Worm (Caenorhabditis elegans) whole organism, young adult: ENCODE results near the gene R05A10.6.

ENCODE experiments used
- B0261.1 ChIP-seq: sonication (generic microtip); optimal IDR thresholded peaks from 2 replicates; lab custom pipeline; 2016; ENCODE audit warnings: mild to moderate bottlenecking, missing genetic modification characterization, moderate library complexity, missing compliant biosample characterization
- F23B12.7 ChIP-seq: sonication (generic microtip); optimal IDR thresholded peaks from 2 replicates; lab custom pipeline; 2017; ENCODE audit warnings: missing genetic modification characterization, mild to moderate bottlenecking, missing compliant biosample characterization, antibody characterized with exemption, moderate library complexity; ENCODE audit not compliant: insufficient read depth
- F39B2.1 ChIP-seq: fragments of 200-800 bp; sonication (Bioruptor generic); IDR thresholded peaks from 2 replicates; pipeline ENCODE4 v1.3.6; 2022; ENCODE audit warnings: missing genetic modification reagents, missing genetic modification characterization, missing compliant biosample characterization
- F55B11.4 ChIP-seq: sonication (generic microtip); optimal IDR thresholded peaks from 2 replicates; lab custom pipeline; 2016; ENCODE audit warnings: missing compliant biosample characterization, missing genetic modification characterization, borderline replicate concordance; ENCODE audit not compliant: insufficient read depth
- F57A8.1 ChIP-seq: fragments of 200-800 bp; sonication (Bioruptor generic); optimal IDR thresholded peaks from 2 replicates; lab custom pipeline; 2018; ENCODE audit warnings: mild to moderate bottlenecking, missing genetic modification characterization, moderate library complexity, missing compliant biosample characterization
- F57C9.4 ChIP-seq: sonication (generic microtip); optimal IDR thresholded peaks from 2 replicates; lab custom pipeline; 2017; ENCODE audit warnings: mild to moderate bottlenecking, missing genetic modification characterization, missing compliant biosample characterization
- K12H6.12 ChIP-seq: fragments of 200-800 bp; sonication (Bioruptor generic); optimal IDR thresholded peaks from 2 replicates; lab custom pipeline; 2018; ENCODE audit warnings: mild to moderate bottlenecking, missing genetic modification characterization, missing compliant biosample characterization
- T07F8.4 ChIP-seq: sonication (generic microtip); optimal IDR thresholded peaks from 2 replicates; lab custom pipeline; 2016; ENCODE audit warnings: mild to moderate bottlenecking, missing genetic modification characterization, moderate library complexity, missing compliant biosample characterization
- Y53F4B.3 ChIP-seq: fragments of 200-800 bp; sonication (Bioruptor generic); IDR thresholded peaks from 2 replicates; pipeline ENCODE4 v1.3.6; 2022; ENCODE audit warnings: missing genetic modification reagents, missing genetic modification characterization, missing compliant biosample characterization
- Y56A3A.18 ChIP-seq: fragments of 200-800 bp; sonication (Bioruptor generic); IDR thresholded peaks from 2 replicates; pipeline ENCODE4 v1.3.6; 2022; ENCODE audit warnings: missing genetic modification reagents, missing genetic modification characterization, missing compliant biosample characterization
- Y95B8A.8 ChIP-seq: fragments of 200-800 bp; sonication (Bioruptor generic); IDR thresholded peaks from 2 replicates; pipeline ENCODE4 v1.3.6; 2022; ENCODE audit warnings: missing genetic modification reagents, missing genetic modification characterization, missing compliant biosample characterization
- ZK185.1 ChIP-seq: sonication (generic microtip); optimal IDR thresholded peaks from 2 replicates; lab custom pipeline; 2016; ENCODE audit warnings: mild to moderate bottlenecking, missing genetic modification characterization, missing compliant biosample characterization; ENCODE audit not compliant: poor library complexity, severe bottlenecking
- ama-1 ChIP-seq, 3 experiments: fragments of 150-350 bp in 1 of 3; sonication (generic microtip) in 2 of 3; optimal IDR thresholded peaks; 2 replicates each; lab custom pipeline; 2014 to 2018; ENCODE audit warnings: missing biosample characterization in 2 of 3, missing genetic modification characterization in 2 of 3, missing genetic modification reagents in 2 of 3
- aptf-3 ChIP-seq: fragments of 200-800 bp; sonication (Bioruptor generic); IDR thresholded peaks from 2 replicates; pipeline ENCODE4 v1.3.6; 2022; ENCODE audit warnings: missing genetic modification characterization, missing compliant biosample characterization
- athp-1 ChIP-seq: sonication (generic microtip); optimal IDR thresholded peaks from 2 replicates; lab custom pipeline; 2017; ENCODE audit warnings: mild to moderate bottlenecking, missing genetic modification characterization, missing compliant biosample characterization
- attf-5 ChIP-seq: fragments of 200-800 bp; sonication (Bioruptor generic); optimal IDR thresholded peaks from 2 replicates; lab custom pipeline; 2018; ENCODE audit warnings: mild to moderate bottlenecking, missing genetic modification characterization, missing compliant biosample characterization
- ccch-3 ChIP-seq: fragments of 200-800 bp; sonication (Bioruptor generic); optimal IDR thresholded peaks from 2 replicates; lab custom pipeline; 2018; ENCODE audit warnings: mild to moderate bottlenecking, missing genetic modification characterization, missing compliant biosample characterization
- cebp-1 ChIP-seq, 2 experiments: fragments of 200-800 bp in 1 of 2; sonication (Bioruptor generic) in 1 of 2; sonication (generic microtip) in 1 of 2; IDR thresholded peaks in 1 of 2; optimal IDR thresholded peaks in 1 of 2; 2 replicates each; pipeline versions ENCODE4 v1.3.6 to Lab custom; 2017 to 2022; ENCODE audit warnings: missing compliant biosample characterization in 2 of 2, missing genetic modification characterization in 2 of 2, mild to moderate bottlenecking in 1 of 2, missing genetic modification reagents in 1 of 2, moderate library complexity in 1 of 2
- ceh-100 ChIP-seq: fragments of 200-800 bp; sonication (Bioruptor generic); IDR thresholded peaks from 2 replicates; pipeline ENCODE4 v1.3.6; 2022; ENCODE audit warnings: missing genetic modification reagents, missing genetic modification characterization, missing compliant biosample characterization
- ceh-27 ChIP-seq: fragments of 200-800 bp; sonication (Bioruptor generic); optimal IDR thresholded peaks from 2 replicates; lab custom pipeline; 2018; ENCODE audit warnings: mild to moderate bottlenecking, missing genetic modification characterization, moderate library complexity, missing compliant biosample characterization
- ceh-40 ChIP-seq: fragments of 200-800 bp; sonication (Bioruptor generic); IDR thresholded peaks from 2 replicates; pipeline ENCODE4 v1.3.6; 2022; ENCODE audit warnings: missing genetic modification characterization, missing compliant biosample characterization
- egl-18 ChIP-seq: fragments of 200-800 bp; sonication (Bioruptor generic); IDR thresholded peaks from 2 replicates; pipeline ENCODE4 v1.3.6; 2022; ENCODE audit warnings: missing genetic modification reagents, missing genetic modification characterization, missing compliant biosample characterization
- ekl-4 ChIP-seq: fragments of 200-800 bp; sonication (Bioruptor generic); IDR thresholded peaks from 2 replicates; pipeline ENCODE4 v1.3.6; 2022; ENCODE audit warnings: missing genetic modification reagents, missing genetic modification characterization, missing compliant biosample characterization
- fkh-3 ChIP-seq: sonication (generic microtip); optimal IDR thresholded peaks from 2 replicates; lab custom pipeline; 2016; ENCODE audit warnings: mild to moderate bottlenecking, missing genetic modification characterization, missing compliant biosample characterization
- gei-17 ChIP-seq: fragments of 200-800 bp; sonication (Bioruptor generic); optimal IDR thresholded peaks from 2 replicates; lab custom pipeline; 2018; ENCODE audit warnings: mild to moderate bottlenecking, missing genetic modification characterization, missing compliant biosample characterization
- him-1 ChIP-seq: sonication (generic microtip); optimal IDR thresholded peaks from 2 replicates; lab custom pipeline; 2016; ENCODE audit warnings: missing genotype, missing genetic modification reagents, missing genetic modification characterization, missing compliant biosample characterization
- hsf-1 ChIP-seq: fragments of 200-800 bp; sonication (Bioruptor generic); IDR thresholded peaks from 2 replicates; pipeline ENCODE4 v1.3.6; 2022; ENCODE audit warnings: missing genetic modification reagents, missing genetic modification characterization, missing compliant biosample characterization
- lsl-1 ChIP-seq: fragments of 200-800 bp; sonication (Bioruptor generic); optimal IDR thresholded peaks from 2 replicates; lab custom pipeline; 2018; ENCODE audit warnings: mild to moderate bottlenecking, missing genetic modification characterization, moderate library complexity, missing compliant biosample characterization
- madf-6 ChIP-seq: fragments of 200-800 bp; sonication (Bioruptor generic); IDR thresholded peaks from 2 replicates; pipeline ENCODE4 v1.3.6; 2022; ENCODE audit warnings: missing genetic modification reagents, missing genetic modification characterization, missing compliant biosample characterization
- mel-28 ChIP-seq: sonication (generic microtip); optimal IDR thresholded peaks from 2 replicates; lab custom pipeline; 2016; ENCODE audit warnings: borderline replicate concordance, mild to moderate bottlenecking, missing genetic modification characterization, missing compliant biosample characterization
- nfya-2 ChIP-seq: fragments of 200-800 bp; sonication (Bioruptor generic); IDR thresholded peaks from 2 replicates; pipeline ENCODE4 v1.3.6; 2022; ENCODE audit warnings: missing genetic modification reagents, missing genetic modification characterization, missing compliant biosample characterization
- nhr-80 ChIP-seq: sonication (generic microtip); optimal IDR thresholded peaks from 2 replicates; lab custom pipeline; 2016; ENCODE audit warnings: missing genetic modification characterization, missing compliant biosample characterization
- nhr-90 ChIP-seq: sonication (generic microtip); optimal IDR thresholded peaks from 2 replicates; lab custom pipeline; 2016; ENCODE audit warnings: missing genotype, mild to moderate bottlenecking, missing genetic modification characterization, missing compliant biosample characterization
- rpc-1 ChIP-seq, 2 experiments: fragments of 150-350 bp in 1 of 2; sonication (generic microtip) in 1 of 2; optimal IDR thresholded peaks; 2 replicates each; lab custom pipeline; 2014 to 2018; ENCODE audit warnings: missing biosample characterization in 1 of 2, missing genetic modification characterization in 1 of 2, missing genetic modification reagents in 1 of 2, missing genotype in 1 of 2
- sdz-38 ChIP-seq: sonication (generic microtip); optimal IDR thresholded peaks from 2 replicates; lab custom pipeline; 2016; ENCODE audit warnings: missing genotype, missing genetic modification characterization, missing compliant biosample characterization
- tlf-1 ChIP-seq: fragments of 200-800 bp; sonication (Bioruptor generic); optimal IDR thresholded peaks from 2 replicates; lab custom pipeline; 2018; ENCODE audit warnings: mild to moderate bottlenecking, missing genetic modification characterization, missing compliant biosample characterization
- ztf-25 ChIP-seq: fragments of 200-800 bp; sonication (Bioruptor generic); IDR thresholded peaks from 2 replicates; pipeline ENCODE4 v1.3.6; 2022; ENCODE audit warnings: missing genetic modification reagents, missing genetic modification characterization, missing compliant biosample characterization

Gene R05A10.6

ce11 chrIV:14153261-14153660 is 12.3 kb upstream of the R05A10.6 start, which contains the start of gene oac-38:
oac-38 (minus strand) TSS chrIV:14153361.
- no peak for TF ChIP-seq egl-18 (GFP tag; lab: Robert Waterston, UW)
- TF ChIP-seq B0261.1 (tag; lab: Kevin White, UChicago) = no peak
- no peak for TF ChIP-seq athp-1 (tag; lab: Kevin White, UChicago)
- TF ChIP-seq Y95B8A.8 (GFP tag; lab: Robert Waterston, UW) = no peak
- no peak for TF ChIP-seq F39B2.1 (GFP tag; lab: Robert Waterston, UW)
- TF ChIP-seq hsf-1 (GFP tag; lab: Robert Waterston, UW) = no peak
- no peak for TF ChIP-seq nhr-80 (tag; lab: Kevin White, UChicago)
- no peak for TF ChIP-seq ama-1 (optimal IDR thresholded peaks at IDR 0.05; lab: Kevin White, UChicago)
- no peak for TF ChIP-seq ama-1 (GFP tag; optimal IDR thresholded peaks at IDR 0.05; lab: Kevin White, UChicago)
- TF ChIP-seq lsl-1 (GFP tag; lab: Kevin White, UChicago) = no peak
- TF ChIP-seq ZK185.1 = no peak
- TF ChIP-seq Y56A3A.18 = no peak
- no peak for TF ChIP-seq K12H6.12 (tag; lab: Kevin White, UChicago)
- no peak for TF ChIP-seq F55B11.4 (tag; lab: Kevin White, UChicago)
- TF ChIP-seq F57C9.4 (tag; lab: Kevin White, UChicago) = no peak

- no peak for TF ChIP-seq ceh-100 (GFP tag; lab: Robert Waterston, UW)
- no peak for TF ChIP-seq egl-18 (GFP tag; lab: Robert Waterston, UW)
- TF ChIP-seq nhr-90 (tag; lab: Kevin White, UChicago) = no peak
Measured at ce11 chrIV:14158086-14158485, 7.5 kb upstream of the R05A10.6 start, which contains the start of gene R05A10.8. R05A10.8 (minus strand) TSS chrIV:14158186.

- TF ChIP-seq cebp-1 (GFP tag; IDR thresholded peaks at IDR 0.05; lab: Robert Waterston, UW) (no peak), cebp-1 (tag; optimal IDR thresholded peaks at IDR 0.05; lab: Kevin White, UChicago) (no peak), ekl-4 (no peak), mel-28 (no peak), sdz-38 (no peak), Y56A3A.18 (no peak)
Measured at ce11 chrIV:14162772-14163171, 2.8 kb upstream of the R05A10.6 start, which contains the start of gene R05A10.7. R05A10.7 (minus strand) TSS chrIV:14162872.

- TF ChIP-seq athp-1 (tag; lab: Kevin White, UChicago) (no peak), tlf-1 (GFP tag; lab: Kevin White, UChicago) (no peak), Y53F4B.3 (no peak), F23B12.7 (tag; lab: Kevin White, UChicago) (no peak), him-1 (tag; lab: Kevin White, UChicago) (no peak), T07F8.4 (tag; lab: Kevin White, UChicago) (no peak), ccch-3 (GFP tag; lab: Kevin White, UChicago) (no peak), ceh-27 (GFP tag; lab: Kevin White, UChicago) (no peak)
Measured at ce11 chrIV:14164109-14164508, 1.5 kb upstream of the R05A10.6 start.

ce11 chrIV:14172181-14172580 is 6.6 kb downstream of the R05A10.6 start, which contains the start of gene R05A10.4:
R05A10.4 (plus strand) TSS chrIV:14172481.
- TF ChIP-seq ama-1 (optimal IDR thresholded peaks at IDR 0.05; lab: Kevin White, UChicago) = no peak
- no peak for TF ChIP-seq ama-1 (GFP tag; optimal IDR thresholded peaks at IDR 0.05; lab: Kevin White, UChicago)
- no peak for TF ChIP-seq rpc-1 (optimal IDR thresholded peaks at IDR 0.05; lab: Kevin White, UChicago)
- no peak for TF ChIP-seq rpc-1 (tag; optimal IDR thresholded peaks at IDR 0.05; lab: Kevin White, UChicago)
- TF ChIP-seq aptf-3 (GFP tag; lab: Robert Waterston, UW) = no peak
- TF ChIP-seq F57A8.1 = no peak
- TF ChIP-seq nfya-2 (GFP tag; lab: Robert Waterston, UW) = no peak
- no peak for TF ChIP-seq Y53F4B.3
- TF ChIP-seq madf-6 (GFP tag; lab: Robert Waterston, UW) = no peak
- no peak for TF ChIP-seq ceh-40 (GFP tag; lab: Robert Waterston, UW)
- TF ChIP-seq gei-17 (GFP tag; lab: Kevin White, UChicago) = no peak
- no peak for TF ChIP-seq F23B12.7 (tag; lab: Kevin White, UChicago)
- TF ChIP-seq attf-5 (GFP tag; lab: Kevin White, UChicago) = no peak
- TF ChIP-seq fkh-3 (tag; lab: Kevin White, UChicago) = no peak
- no peak for TF ChIP-seq ztf-25 (GFP tag; lab: Robert Waterston, UW)
